Fruit fly (Drosophila melanogaster): Measurements from ENCODE around the gene Dph4.

Gene Dph4

DNA sequence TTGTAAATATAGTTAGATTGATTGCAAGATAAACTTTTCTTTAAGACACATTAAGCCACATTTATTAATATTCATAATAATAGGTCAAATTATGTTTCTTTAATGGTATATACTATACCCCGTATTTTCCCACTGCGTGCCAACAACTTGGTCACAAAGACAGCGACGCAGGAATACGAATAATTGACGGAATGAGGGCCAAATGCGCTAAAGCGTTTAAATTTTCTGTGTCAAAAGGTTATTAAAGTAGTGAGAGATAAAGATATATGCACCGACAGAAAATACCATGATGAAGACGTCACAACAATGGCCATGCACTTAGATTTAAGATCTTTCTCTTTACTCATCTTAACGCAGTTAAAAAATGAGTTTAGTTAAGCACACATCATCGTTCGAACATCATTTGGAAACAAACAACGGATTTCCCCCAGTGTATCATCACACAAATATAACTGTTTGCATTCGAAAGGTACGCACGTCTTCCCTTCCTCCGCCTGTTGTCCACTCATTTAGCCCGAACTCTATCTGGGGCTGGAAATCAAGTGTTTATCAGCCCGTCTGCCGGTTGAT lies 3.5 kb downstream of the Dph4 start (continued):
- no peak for TF ChIP-seq psq (GFP tag; optimal IDR thresholded peaks at IDR 0.05)
- TF ChIP-seq ssp (GFP tag; IDR thresholded peaks at IDR 0.05) = no peak
- TF ChIP-seq Hand (GFP tag; optimal IDR thresholded peaks at IDR 0.05) = peak; percentile 44
- no peak for TF ChIP-seq kah (GFP tag; optimal IDR thresholded peaks at IDR 0.05)
- TF ChIP-seq CG33557 (GFP tag; optimal IDR thresholded peaks at IDR 0.05) = no peak
- no peak for TF ChIP-seq trh (GFP tag; optimal IDR thresholded peaks at IDR 0.05)
- no peak for TF ChIP-seq CG4282 (GFP tag; optimal IDR thresholded peaks at IDR 0.05)
- TF ChIP-seq Kr (GFP tag; optimal IDR thresholded peaks at IDR 0.05) = no peak
- no peak for TF ChIP-seq ato (GFP tag; IDR thresholded peaks at IDR 0.05; ENCODE audit: partially characterized antibody)
- TF ChIP-seq CG18764 (GFP tag; optimal IDR thresholded peaks at IDR 0.05) = peak; percentile 50
- peak; percentile 17; the same call in 1 of the 3 replicates for TF ChIP-seq C15 (GFP tag; IDR thresholded peaks at IDR 0.05)
- TF ChIP-seq CG11695 (GFP tag; IDR thresholded peaks at IDR 0.05) = peak; percentile 41; the same call in 1 of the 3 replicates
- TF ChIP-seq ci (GFP tag; IDR thresholded peaks at IDR 0.05) = peak; percentile 85
- peak; percentile 22 for TF ChIP-seq CG12299 (tag; optimal IDR thresholded peaks at IDR 0.05)
- peak; percentile 47 for TF ChIP-seq tin (GFP tag; optimal IDR thresholded peaks at IDR 0.05)
- peak; percentile 38 for TF ChIP-seq pho (GFP tag; optimal IDR thresholded peaks at IDR 0.05)
- no peak for TF ChIP-seq rib (GFP tag; IDR thresholded peaks at IDR 0.05)
- peak; percentile 42 for TF ChIP-seq sqz (GFP tag; optimal IDR thresholded peaks at IDR 0.05)
- TF ChIP-seq CG17186 (GFP tag; optimal IDR thresholded peaks at IDR 0.05) = no peak
- peak; percentile 35; the same call in 1 of the 2 replicates for TF ChIP-seq Nf-YA (GFP tag; IDR thresholded peaks at IDR 0.05)
- peak; percentile 40 for TF ChIP-seq CG10654 (GFP tag; optimal IDR thresholded peaks at IDR 0.05)
- TF ChIP-seq CG11723 (GFP tag; optimal IDR thresholded peaks at IDR 0.05) = peak; percentile 48
- no peak for TF ChIP-seq YL-1 (GFP tag; optimal IDR thresholded peaks at IDR 0.05)
- TF ChIP-seq CG30403 (GFP tag; optimal IDR thresholded peaks at IDR 0.05) = peak; percentile 75
- no peak for TF ChIP-seq CG11560 (tag; IDR thresholded peaks at IDR 0.05)
- peak; percentile 82 for TF ChIP-seq crol (GFP tag; IDR thresholded peaks at IDR 0.05)
- TF ChIP-seq CG10462 (GFP tag; optimal IDR thresholded peaks at IDR 0.05) = peak; percentile 20
- peak; percentile 59 for TF ChIP-seq Xrp1 (GFP tag; IDR thresholded peaks at IDR 0.05)
- TF ChIP-seq ara (GFP tag; IDR thresholded peaks at IDR 0.05) = peak; percentile 52
- TF ChIP-seq CG6175 (GFP tag; IDR thresholded peaks at IDR 0.05) = no peak
- TF ChIP-seq CG2199 (GFP tag; IDR thresholded peaks at IDR 0.05) = no peak
- no peak for TF ChIP-seq CG14050 (GFP tag; IDR thresholded peaks at IDR 0.05)
- TF ChIP-seq CG15269 (tag; optimal IDR thresholded peaks at IDR 0.05) = peak; percentile 58
- TF ChIP-seq Elba2 (GFP tag; optimal IDR thresholded peaks at IDR 0.05) = no peak
- no peak for TF ChIP-seq CG33213 (GFP tag; optimal IDR thresholded peaks at IDR 0.05)
- peak; percentile 38 for TF ChIP-seq pnt (GFP tag; optimal IDR thresholded peaks at IDR 0.05)
- TF ChIP-seq Dip3 (GFP tag; optimal IDR thresholded peaks at IDR 0.05) = peak; percentile 41
- peak; percentile 65 for TF ChIP-seq pum (GFP tag; optimal IDR thresholded peaks at IDR 0.05)
- peak; percentile 79; the same call in 2 of the 3 replicates for TF ChIP-seq otp (GFP tag; IDR thresholded peaks at IDR 0.05)
- peak; percentile 47 for TF ChIP-seq CG10267 (tag; optimal IDR thresholded peaks at IDR 0.05)
- TF ChIP-seq CG10565 (GFP tag; optimal IDR thresholded peaks at IDR 0.05) = no peak
- TF ChIP-seq Myb (GFP tag; optimal IDR thresholded peaks at IDR 0.05) = peak; percentile 53
- peak; percentile 14 for TF ChIP-seq tx (GFP tag; optimal IDR thresholded peaks at IDR 0.05)
- peak; percentile 47 for TF ChIP-seq CG6813 (GFP tag; optimal IDR thresholded peaks at IDR 0.05)
- TF ChIP-seq CG8359 (GFP tag; optimal IDR thresholded peaks at IDR 0.05; ENCODE audit: borderline replicate concordance) = no peak
- peak; percentile 66 for TF ChIP-seq CG18619 (GFP tag; optimal IDR thresholded peaks at IDR 0.05)
- TF ChIP-seq CG2116 (GFP tag; optimal IDR thresholded peaks at IDR 0.05) = peak; percentile 19
- peak; percentile 73 for TF ChIP-seq Sox102F (GFP tag; optimal IDR thresholded peaks at IDR 0.05)
- TF ChIP-seq CG12744 (GFP tag; optimal IDR thresholded peaks at IDR 0.05) = no peak
- no peak for TF ChIP-seq Lim3 (GFP tag; IDR thresholded peaks at IDR 0.05)
- TF ChIP-seq CG16813 (GFP tag; IDR thresholded peaks at IDR 0.05; ENCODE audit: partially characterized antibody) = no peak
